Worm (Caenorhabditis elegans): ENCODE data around the gene F42G8.8.
"Not testable (repeated sequence)": the region's sequence is repeated elsewhere in the genome, so short reads cannot be mapped to it uniquely, and the experiment has no call there.

F42G8.8 gene

DNA sequence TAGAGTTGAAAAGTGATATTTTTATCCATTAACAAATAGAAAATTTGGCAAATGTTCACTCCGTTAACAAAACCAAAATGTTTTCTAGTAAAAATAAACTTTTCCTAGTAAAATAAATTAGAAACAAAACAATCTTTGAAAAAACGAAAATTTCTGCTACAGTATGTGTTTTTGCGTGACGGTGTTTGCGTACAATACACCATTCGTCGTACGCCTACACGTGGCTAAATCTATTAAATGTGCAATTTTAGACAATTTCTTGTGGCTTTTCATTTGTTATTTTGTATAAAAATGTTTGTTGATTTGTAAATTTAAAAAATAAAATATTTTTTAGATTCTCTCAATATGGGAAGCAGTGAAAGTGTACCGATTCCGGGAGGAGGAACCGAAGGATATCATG, 5.7 kb upstream of the F42G8.8 start, which contains the start of gene Y42H9AR.1:
Y42H9AR.1 (plus strand) TSS at position 233 of the 400 bp plus-strand sequence.
- TF ChIP-seq unc-62 (GFP tag; optimal IDR thresholded peaks at IDR 0.05): no peak

DNA sequence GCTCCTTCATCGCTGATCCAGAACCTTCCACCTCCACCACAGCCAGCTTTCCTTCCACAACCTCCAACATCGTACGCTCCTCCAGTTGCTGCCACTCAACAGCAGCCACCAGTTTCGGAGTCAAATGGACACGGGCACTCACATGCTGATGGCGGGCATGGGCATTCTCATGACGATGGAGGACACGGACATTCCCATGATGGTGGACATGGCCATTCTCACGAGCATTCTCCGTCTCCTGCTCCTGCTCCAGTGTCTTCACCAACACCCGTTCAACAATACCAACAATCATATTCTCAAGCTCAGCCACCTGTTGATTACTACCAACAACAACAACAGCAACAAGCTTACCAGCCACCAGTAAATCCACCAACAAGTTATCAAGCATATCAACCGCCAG, 4.4 kb upstream of the F42G8.8 start:
- TF ChIP-seq unc-62 (GFP tag; optimal IDR thresholded peaks at IDR 0.05): no peak

DNA sequence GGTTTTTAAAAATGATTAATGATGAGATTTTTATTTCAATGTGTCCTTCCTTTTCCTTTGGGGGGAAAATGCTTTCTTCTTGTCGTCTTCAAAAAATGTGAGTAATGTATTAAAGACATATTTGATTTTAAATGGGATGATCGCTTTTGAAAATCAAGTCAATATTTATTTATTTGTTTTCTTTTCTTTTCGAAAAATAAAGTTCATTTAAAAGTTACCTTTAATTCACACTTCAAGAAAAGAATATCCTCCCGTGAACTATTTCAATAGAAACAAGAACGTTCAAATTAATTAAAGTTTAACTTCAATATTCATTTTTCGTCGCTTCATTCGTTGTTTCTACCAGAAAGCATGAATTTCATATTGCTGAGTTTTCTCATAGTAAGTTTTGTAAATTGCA, 3.4 kb upstream of the F42G8.8 start, which contains the start of gene irld-8:
irld-8 (plus strand) TSS at position 301 of the 400 bp plus-strand sequence.
- no peak for TF ChIP-seq unc-62 (GFP tag; optimal IDR thresholded peaks at IDR 0.05)

- TF ChIP-seq unc-62 (GFP tag; optimal IDR thresholded peaks at IDR 0.05): not testable (repeated sequence)
These were observed 3.5 kb downstream of the F42G8.8 start, which contains the start of gene erp-44.3 for ce11 chrIV:8122349-8122748. Gene erp-44.3, plus strand, starts transcription at chrIV:8122649.

DNA sequence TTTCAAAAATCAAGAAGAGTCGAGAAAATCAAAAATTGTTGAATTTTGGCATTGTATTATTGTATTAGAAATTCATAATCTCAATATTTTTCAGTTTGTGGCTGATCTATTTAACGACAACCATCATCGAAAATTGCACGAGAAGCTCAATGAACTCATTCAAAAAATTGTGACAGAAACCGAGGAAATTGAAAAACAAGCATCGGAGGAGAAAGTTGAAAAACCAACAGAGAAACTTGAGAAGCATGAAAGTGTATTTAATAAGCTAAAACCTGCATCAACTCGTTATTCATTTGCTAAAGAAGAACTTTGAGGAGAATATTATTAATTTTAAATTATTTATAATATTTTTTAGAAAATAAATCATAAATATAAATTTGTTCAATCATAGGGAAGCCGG, 8.0 kb downstream of the F42G8.8 start, which contains the start of gene ceph-41:
ceph-41 (plus strand) TSS at position 301 of the 400 bp plus-strand sequence.
- no peak for TF ChIP-seq unc-62 (GFP tag; optimal IDR thresholded peaks at IDR 0.05)

DNA sequence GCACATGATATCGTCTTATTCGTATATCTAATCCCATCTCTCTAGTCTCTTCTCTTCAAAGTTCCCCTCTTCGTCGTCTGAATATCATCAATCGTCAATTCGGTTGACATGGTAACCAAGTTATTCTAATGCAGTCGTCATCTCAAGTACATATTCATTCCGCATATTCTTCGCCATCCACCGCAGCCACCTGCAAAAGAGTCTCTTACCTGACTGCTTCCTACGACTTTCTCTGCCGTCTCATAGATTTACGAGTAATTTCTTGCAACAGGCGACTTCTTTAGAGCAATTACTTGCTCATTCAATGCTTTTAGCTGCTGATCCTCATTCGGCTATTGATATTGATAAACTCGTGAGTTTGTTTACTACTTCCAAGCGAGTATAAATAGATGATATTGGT, 8.5 kb downstream of the F42G8.8 start:
- TF ChIP-seq unc-62 (GFP tag; optimal IDR thresholded peaks at IDR 0.05): no peak

DNA sequence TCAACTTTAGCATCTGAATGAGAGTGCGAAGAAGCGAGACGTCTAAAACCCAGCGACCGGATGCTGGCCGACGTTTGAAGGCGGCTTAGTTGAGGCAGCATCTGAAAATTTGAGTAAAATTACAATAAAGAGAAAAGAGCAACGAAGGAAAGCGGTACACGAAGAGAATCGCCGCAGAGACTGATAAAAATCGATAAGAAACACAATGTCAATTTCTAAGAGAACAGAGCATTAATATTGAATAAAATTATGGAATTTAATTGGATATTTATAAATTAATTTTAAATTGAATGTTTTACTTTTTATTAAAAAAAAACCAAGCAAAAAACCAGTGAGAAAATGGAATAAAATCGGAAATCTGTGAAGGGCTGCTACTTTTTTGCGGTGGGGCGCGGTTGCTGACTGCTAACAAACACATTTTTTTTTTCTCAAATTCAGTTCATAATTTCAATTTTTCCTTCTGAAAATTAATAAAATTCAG, 11.3 kb downstream of the F42G8.8 start, which contains the start of the genes ndub-11 and moc-3:
ndub-11 (minus strand) TSS at position 101 of the 481 bp plus-strand sequence.
moc-3 (plus strand) TSS at position 431 of the 481 bp plus-strand sequence.
- TF ChIP-seq unc-62 (GFP tag; optimal IDR thresholded peaks at IDR 0.05): no peak

DNA sequence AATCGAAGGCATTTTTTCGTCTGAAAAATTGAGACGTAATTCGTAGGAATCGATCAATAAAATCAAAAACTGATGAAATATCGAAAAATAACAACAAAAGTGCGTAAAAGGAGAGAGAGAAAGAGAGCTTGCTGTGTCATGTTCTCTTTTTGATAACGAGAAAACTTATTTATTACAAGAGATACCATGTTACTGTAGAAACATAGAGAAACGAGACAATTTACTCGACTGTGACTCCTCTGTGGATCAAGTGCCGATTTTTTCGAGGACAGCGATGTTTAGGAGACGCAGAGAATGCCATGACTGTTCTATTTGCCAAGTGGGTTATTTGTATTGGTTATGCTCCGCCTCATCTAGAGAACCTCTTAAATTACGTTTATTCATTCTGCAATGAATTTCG, 14.6 kb downstream of the F42G8.8 start, which contains the start of gene sph-1:
sph-1 (minus strand) TSS at position 23 of the 400 bp plus-strand sequence.
- TF ChIP-seq unc-62 (GFP tag; optimal IDR thresholded peaks at IDR 0.05): no peak

ce11 chrIV:8136005-8136512, 17.2 kb downstream of the F42G8.8 start, which contains the start of the genes isp-1 and islo-1:
Gene isp-1, minus strand, starts transcription at chrIV:8136055.
Gene islo-1, plus strand, starts transcription at chrIV:8136389.
- TF ChIP-seq unc-62 (GFP tag; optimal IDR thresholded peaks at IDR 0.05): no peak

ce11 chrIV:8136548-8136947, 17.7 kb downstream of the F42G8.8 start:
- TF ChIP-seq unc-62 (GFP tag; optimal IDR thresholded peaks at IDR 0.05): no peak

DNA sequence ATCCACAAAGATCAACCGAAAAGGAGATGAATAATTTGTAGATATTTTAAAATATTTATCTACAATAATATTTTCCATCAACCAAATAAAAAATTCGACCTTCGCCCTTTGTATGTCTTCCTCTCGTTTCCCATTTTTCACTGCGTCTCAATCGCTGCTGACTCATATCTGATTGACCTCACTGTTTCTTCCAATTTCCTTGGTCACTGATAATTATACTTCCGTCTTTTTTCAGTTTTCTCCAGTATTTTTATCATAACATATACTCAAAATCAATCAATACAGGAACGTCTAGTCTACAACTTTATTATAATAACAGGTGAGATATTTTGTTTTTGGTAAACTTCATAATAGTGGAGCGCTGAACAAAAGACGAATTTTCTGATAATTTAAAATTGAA, 20.1 kb downstream of the F42G8.8 start, which contains the start of gene pmk-3:
pmk-3 (plus strand) TSS at position 236 of the 400 bp plus-strand sequence.
- TF ChIP-seq unc-62 (GFP tag; optimal IDR thresholded peaks at IDR 0.05): no peak

DNA sequence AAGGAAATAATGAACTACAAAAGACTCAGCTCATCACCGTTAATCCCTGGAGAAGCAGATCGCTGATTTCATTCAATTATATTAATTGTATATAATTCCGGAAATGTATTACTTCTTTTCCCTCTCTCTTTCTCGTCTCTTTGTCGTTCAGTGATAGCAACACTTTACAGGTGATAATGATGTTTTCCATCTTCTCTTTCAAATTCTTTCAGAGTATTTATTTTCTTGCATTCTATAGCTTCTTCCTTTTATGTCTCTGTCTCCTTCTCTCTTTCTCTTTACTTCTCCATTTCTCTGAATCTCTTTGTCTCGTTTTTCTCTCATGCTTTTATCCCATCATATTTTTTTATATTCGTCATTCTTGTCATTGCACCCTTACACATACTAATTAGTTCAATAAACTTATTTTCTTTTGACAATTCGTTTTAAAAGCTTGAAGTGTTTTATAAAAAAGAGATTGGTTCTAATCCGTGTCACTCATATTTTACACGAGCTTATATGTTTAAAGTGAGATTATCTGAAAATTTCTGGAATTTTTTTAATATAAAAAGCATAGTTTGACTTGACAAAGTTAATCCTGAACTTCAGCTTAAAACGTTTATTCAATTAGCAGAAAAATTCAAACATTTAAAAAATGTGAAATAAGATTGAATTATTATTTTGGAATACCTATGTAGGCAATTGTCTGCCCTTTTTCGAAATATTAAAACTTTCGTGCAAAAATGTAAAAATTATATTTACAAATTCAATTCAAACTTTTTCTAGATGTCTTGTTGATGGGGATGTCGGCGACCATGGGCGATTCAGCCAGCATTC, 24.1 kb downstream of the F42G8.8 start, which contains the start of gene pmk-2:
pmk-2 (plus strand) TSS at position 766 of the 816 bp plus-strand sequence.
- TF ChIP-seq unc-62 (GFP tag; optimal IDR thresholded peaks at IDR 0.05): no peak

- no peak for TF ChIP-seq unc-62 (GFP tag; optimal IDR thresholded peaks at IDR 0.05)
These were observed 25.5 kb downstream of the F42G8.8 start for ce11 chrIV:8144341-8144740.

ce11 chrIV:8146283-8146682, 27.4 kb downstream of the F42G8.8 start:
- TF ChIP-seq unc-62 (GFP tag; optimal IDR thresholded peaks at IDR 0.05): no peak

DNA sequence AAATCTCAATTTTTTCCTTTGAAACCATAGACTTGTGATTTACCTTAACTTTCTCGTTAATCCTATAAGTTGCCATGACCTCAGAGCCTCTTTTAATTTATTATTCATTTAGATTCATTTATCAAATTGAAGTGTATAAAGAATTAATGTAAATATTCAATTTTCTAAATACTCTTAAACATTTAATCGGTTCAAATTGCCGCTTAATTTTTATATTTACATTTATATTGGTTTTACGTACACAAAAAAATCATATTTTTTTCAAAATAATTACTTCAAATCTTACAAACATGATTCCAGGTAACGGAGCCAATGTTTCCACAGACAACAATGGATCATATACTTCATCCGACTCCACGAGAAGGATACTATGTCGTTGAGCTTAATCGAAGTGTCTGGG, 29.6 kb downstream of the F42G8.8 start, which contains the start of gene pmk-1:
pmk-1 (plus strand) TSS at position 301 of the 400 bp plus-strand sequence.
- TF ChIP-seq unc-62 (GFP tag; optimal IDR thresholded peaks at IDR 0.05): no peak

DNA sequence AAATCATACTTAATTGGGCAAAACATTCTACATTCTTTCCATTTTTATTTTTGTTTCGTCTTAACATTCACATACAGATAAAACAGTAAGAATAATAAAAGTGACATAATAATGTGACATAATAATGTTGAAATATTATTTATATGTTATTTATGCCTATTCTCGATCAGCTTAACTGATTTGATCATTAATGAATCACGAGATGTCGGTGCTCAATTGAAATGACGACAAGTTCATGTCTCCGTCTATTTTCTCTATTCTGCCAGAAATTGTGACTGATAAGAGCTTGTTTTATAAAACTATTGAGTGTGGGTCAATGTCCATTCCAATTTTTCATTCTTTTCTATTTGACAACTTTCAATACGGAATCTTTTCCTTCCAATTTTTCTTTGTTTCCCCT, 32.8 kb downstream of the F42G8.8 start:
- TF ChIP-seq unc-62 (GFP tag; optimal IDR thresholded peaks at IDR 0.05): no peak

Measured in whole organism, dauer.